Worm (Caenorhabditis elegans): Measurements from ENCODE around the gene ubh-4.

ubh-4 gene

DNA sequence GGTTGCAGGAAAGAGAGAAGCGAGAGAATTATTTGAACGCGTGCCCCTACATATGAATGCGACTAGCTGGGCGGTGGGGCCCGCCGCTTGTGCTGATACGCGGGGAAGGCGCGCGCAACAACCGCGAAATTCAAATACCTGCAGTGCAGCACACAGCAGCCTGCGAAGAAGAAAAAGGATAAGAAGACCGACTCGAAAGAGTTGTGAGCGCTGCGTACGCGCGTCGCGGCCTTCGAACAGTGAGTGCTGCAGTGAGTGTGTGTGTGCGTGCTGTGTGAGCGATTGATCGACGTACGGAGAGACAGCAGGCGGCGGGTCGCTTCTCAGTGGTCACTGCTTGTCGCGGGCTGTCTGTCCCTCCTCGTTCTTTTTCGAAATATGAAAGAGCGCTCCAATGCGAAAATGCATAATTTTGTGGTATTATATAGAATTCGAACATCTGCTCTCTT is 11.1 kb downstream of the ubh-4 start (continued):
- no peak for TF ChIP-seq F39B2.1 (GFP tag; IDR thresholded peaks at IDR 0.05)
- TF ChIP-seq T07F8.4 (tag; optimal IDR thresholded peaks at IDR 0.05) = peak; percentile 46
- no peak for TF ChIP-seq egl-44 (GFP tag; IDR thresholded peaks at IDR 0.05)
- TF ChIP-seq unc-62 (GFP tag; optimal IDR thresholded peaks at IDR 0.05) = peak; percentile 68
- TF ChIP-seq aptf-3 (GFP tag; IDR thresholded peaks at IDR 0.05) = no peak
- TF ChIP-seq let-526 (GFP tag; IDR thresholded peaks at IDR 0.05) = peak; percentile 88
- TF ChIP-seq ceh-79 (tag; optimal IDR thresholded peaks at IDR 0.05) = no peak
- TF ChIP-seq pha-4 (tag; optimal IDR thresholded peaks at IDR 0.05) = no peak
- peak; percentile 64 for TF ChIP-seq tbp1 (GFP tag; optimal IDR thresholded peaks at IDR 0.05)
- TF ChIP-seq C17E4.6 (GFP tag; IDR thresholded peaks at IDR 0.05) = no peak
- peak; percentile 38 for TF ChIP-seq F33H1.4 (GFP tag; IDR thresholded peaks at IDR 0.05)
- peak; percentile 76 to 84 for TF ChIP-seq let-607 (tag; optimal IDR thresholded peaks at IDR 0.05)
- TF ChIP-seq fkh-3 (tag; optimal IDR thresholded peaks at IDR 0.05) = no peak
- TF ChIP-seq nhr-27 (tag; optimal IDR thresholded peaks at IDR 0.05) = no peak
- TF ChIP-seq nhr-90 (tag; optimal IDR thresholded peaks at IDR 0.05) = peak; percentile 72
- peak; percentile 60 for TF ChIP-seq ceh-91 (GFP tag; IDR thresholded peaks at IDR 0.05)
- peak; percentile 91 for TF ChIP-seq chd-7 (tag; optimal IDR thresholded peaks at IDR 0.05)
- peak; percentile 90 for TF ChIP-seq lin-40 (tag; optimal IDR thresholded peaks at IDR 0.05)
- peak; percentile 82 for TF ChIP-seq athp-1 (tag; optimal IDR thresholded peaks at IDR 0.05)
- TF ChIP-seq nhr-80 (tag; optimal IDR thresholded peaks at IDR 0.05) = peak; percentile 98
- TF ChIP-seq F57A8.1 (GFP tag; optimal IDR thresholded peaks at IDR 0.05) = no peak
- TF ChIP-seq sptf-2 (GFP tag; optimal IDR thresholded peaks at IDR 0.05) = peak; percentile 18
- peak; percentile 56; the same call in 1 of the 2 replicates for TF ChIP-seq Y95B8A.8 (GFP tag; IDR thresholded peaks at IDR 0.05)
- no peak for TF ChIP-seq rpc-1 (optimal IDR thresholded peaks at IDR 0.05)
- TF ChIP-seq rpc-1 (tag; optimal IDR thresholded peaks at IDR 0.05) = no peak
- TF ChIP-seq tbx-9 (tag; optimal IDR thresholded peaks at IDR 0.05; ENCODE audit: borderline replicate concordance) = no peak
- TF ChIP-seq F23B12.7 (tag; optimal IDR thresholded peaks at IDR 0.05; ENCODE audit: insufficient read depth) = peak; percentile 22
- no peak for TF ChIP-seq F55B11.4 (tag; optimal IDR thresholded peaks at IDR 0.05; ENCODE audit: borderline replicate concordance, insufficient read depth)
- TF ChIP-seq lir-1 (GFP tag; conservative IDR thresholded peaks at IDR 0.05) = peak; percentile 95
- TF ChIP-seq atf-7 (tag; optimal IDR thresholded peaks at IDR 0.05) = peak; percentile 83
- TF ChIP-seq B0019.2 (GFP tag; conservative IDR thresholded peaks at IDR 0.05) = no peak
- no peak for TF ChIP-seq lsy-27 (tag; optimal IDR thresholded peaks at IDR 0.05; ENCODE audit: borderline replicate concordance, insufficient read depth)
- peak; percentile 61 for TF ChIP-seq rcor-1 (GFP tag; IDR thresholded peaks at IDR 0.05)
- 0 out of 2 replicates have a peak, but pooled peaks have one; percentile 79 for TF ChIP-seq sea-2 (GFP tag; IDR thresholded peaks at IDR 0.05)

DNA sequence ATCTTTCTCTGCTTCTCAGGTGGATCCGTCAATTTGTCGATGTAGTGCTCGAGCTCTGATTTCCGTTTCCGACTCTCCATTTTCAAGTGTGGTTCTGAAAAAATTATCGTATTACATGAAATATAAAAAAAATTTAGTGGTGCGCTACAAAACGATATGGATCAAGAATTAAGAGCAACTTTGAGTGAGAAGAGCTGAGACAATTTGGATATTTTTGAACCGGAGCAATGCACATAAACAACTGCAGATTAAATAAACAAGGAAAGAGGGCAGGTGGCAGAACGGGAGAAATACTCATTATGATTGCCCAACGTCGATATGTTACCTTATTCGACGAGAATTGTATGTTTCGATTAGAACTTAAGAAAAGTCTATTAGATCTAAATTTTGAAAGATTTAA is 11.7 kb downstream of the ubh-4 start, which contains the start of gene swsn-7:
Gene swsn-7 (minus strand): TSS at position 101 of the 400 bp plus-strand sequence.
- no peak for TF ChIP-seq hlh-26 (GFP tag; conservative IDR thresholded peaks at IDR 0.05)
- TF ChIP-seq ztf-26 (tag; optimal IDR thresholded peaks at IDR 0.05) = no peak
- TF ChIP-seq dox-1 (GFP tag; IDR thresholded peaks at IDR 0.05) = no peak
- no peak for TF ChIP-seq B0019.2 (GFP tag; conservative IDR thresholded peaks at IDR 0.05)
- no peak for TF ChIP-seq F39B2.1 (GFP tag; IDR thresholded peaks at IDR 0.05)

DNA sequence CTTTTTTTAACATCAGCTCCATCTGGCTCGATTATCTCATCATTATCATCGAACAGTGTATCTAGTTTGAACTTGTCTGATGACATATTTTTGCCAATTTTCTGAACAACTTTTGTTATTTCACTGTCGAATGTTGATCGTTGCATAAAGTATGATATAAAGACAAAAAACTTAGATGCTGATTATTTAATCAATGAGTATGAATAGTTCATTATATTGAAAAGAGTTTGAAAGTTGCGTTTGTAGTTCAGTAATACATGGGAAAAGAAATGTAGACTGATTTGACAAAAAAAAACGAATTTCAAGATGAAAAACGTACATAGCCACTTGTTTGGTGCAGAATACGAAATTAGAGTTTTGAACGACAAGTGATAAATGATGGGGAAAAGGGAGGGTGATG is 16.9 kb downstream of the ubh-4 start, which contains the start of gene hda-2:
Gene hda-2 (minus strand): TSS at position 101 of the 400 bp plus-strand sequence.
- 0 out of 2 replicates have a peak, but pooled peaks have one; percentile 18 for TF ChIP-seq pbrm-1 (GFP tag; IDR thresholded peaks at IDR 0.05)
- TF ChIP-seq hrde-1 (tag; optimal IDR thresholded peaks at IDR 0.05; ENCODE audit: borderline replicate concordance) = peak; percentile 9
- TF ChIP-seq B0336.3 (GFP tag; IDR thresholded peaks at IDR 0.05) = no peak
- no peak for TF ChIP-seq attf-5 (GFP tag; optimal IDR thresholded peaks at IDR 0.05)
- 0 out of 2 replicates have a peak, but pooled peaks have one; percentile 26 for TF ChIP-seq ekl-4 (GFP tag; IDR thresholded peaks at IDR 0.05)
- no peak for TF ChIP-seq hmg-20 (GFP tag; IDR thresholded peaks at IDR 0.05)
